Comparison of ENCODE assay signal across 1 fruit fly cellular context in genomic region chr3L:12078551-12079318, dm6.
TF ChIP-seq lines count a peak whose summit lies in the region.

No protein-coding gene starts in this region.

TF ChIP-seq in whole organism, embryonic, 481 proteins besides CTCF, POLR2A, EP300 and RAD21 (continued from another document):
- no peak; the same call in 1 of the 2 replicates for TF ChIP-seq Atf6 (GFP tag; IDR thresholded peaks at IDR 0.05; lab: Robert Waterston, UW)
